Fruit fly (Drosophila melanogaster) S2 (cell line): Measurements from ENCODE around the gene CG4036.

Experiments
- CG8478 ChIP-seq: fragments of >200 bp; optimal IDR thresholded peaks from 2 replicates; lab custom pipeline; 2018
- CTCF ChIP-seq, 2 experiments: fragments of >200 bp; optimal IDR thresholded peaks; 2 replicates each; lab custom pipeline; 2018

- no peak for TF ChIP-seq CTCF (optimal IDR thresholded peaks at IDR 0.05; lab: Kevin White, UChicago)
- TF ChIP-seq CG8478 (lab: Kevin White, UChicago), result no peak
These were observed 32.5 kb upstream of the CG4036 start, which contains the start of gene zf30C for dm6 chr2L:9757990-9758814.
